Worm (Caenorhabditis elegans): ENCODE data around the gene C07A12.7.

ce11 chrX:4493439-4494006 is 28.4 kb downstream of the C07A12.7 start:
- TF ChIP-seq elt-1 (tag; optimal IDR thresholded peaks at IDR 0.05; ENCODE audit: borderline replicate concordance, insufficient read depth) (no peak), nhr-237 (tag; optimal IDR thresholded peaks at IDR 0.05) (no peak), unc-39 (tag; optimal IDR thresholded peaks at IDR 0.05) (no peak), lsy-2 (tag; optimal IDR thresholded peaks at IDR 0.05) (no peak)

Measured in whole organism, mixed stage, embryonic.